Fruit fly (Drosophila melanogaster) whole organism, embryonic: ENCODE results near the gene RpL37-1.

Experiments
- BEAF-32 ChIP-seq: fragments of 200-800 bp; sonication (Bioruptor generic); optimal IDR thresholded peaks from 3 replicates; lab custom pipeline; 2017; ENCODE audit warnings: missing biosample characterization, missing genetic modification characterization, mild to moderate bottlenecking, moderate library complexity, missing genetic modification reagents
- Bteb2 ChIP-seq: fragments of 200-800 bp; sonication (Bioruptor generic); optimal IDR thresholded peaks from 2 replicates; lab custom pipeline; 2016; ENCODE audit warnings: missing biosample characterization, missing genetic modification characterization
- CG10147 ChIP-seq: fragments of 200-800 bp; sonication (Bioruptor generic); optimal IDR thresholded peaks from 2 replicates; lab custom pipeline; 2019; ENCODE audit warnings: missing biosample characterization, mild to moderate bottlenecking, missing genetic modification characterization, moderate library complexity
- CG1024 ChIP-seq: fragments of 200-800 bp; sonication (Bioruptor generic); IDR thresholded peaks from 2 replicates; pipeline ENCODE4 v1.3.6; 2022; ENCODE audit warnings: missing biosample characterization, missing genetic modification characterization
- CG10267 ChIP-seq: fragments of 200-800 bp; sonication (Bioruptor generic); optimal IDR thresholded peaks from 2 replicates; lab custom pipeline; 2018; ENCODE audit warnings: missing biosample characterization, mild to moderate bottlenecking, missing genetic modification characterization, moderate library complexity
- CG11695 ChIP-seq: fragments of 200-800 bp; sonication (Bioruptor generic); IDR thresholded peaks from 3 replicates; pipeline ENCODE4 v1.3.6; 2022; ENCODE audit warnings: missing biosample characterization, missing genetic modification characterization
- CG11723 ChIP-seq: fragments of 200-800 bp; sonication (Bioruptor generic); optimal IDR thresholded peaks from 2 replicates; lab custom pipeline; 2017; ENCODE audit warnings: missing biosample characterization, mild to moderate bottlenecking, missing genetic modification characterization
- CG12219 ChIP-seq: fragments of 200-800 bp; sonication (Bioruptor generic); optimal IDR thresholded peaks from 3 replicates; lab custom pipeline; 2018; ENCODE audit warnings: missing biosample characterization, mild to moderate bottlenecking, missing genetic modification characterization
- CG14667 ChIP-seq: fragments of 200-800 bp; sonication (Bioruptor generic); IDR thresholded peaks from 2 replicates; pipeline ENCODE4 v1.3.6; 2022; ENCODE audit warnings: missing biosample characterization, missing genetic modification characterization
- CG15269 ChIP-seq: fragments of 200-800 bp; sonication (Bioruptor generic); optimal IDR thresholded peaks from 2 replicates; lab custom pipeline; 2018; ENCODE audit warnings: missing biosample characterization, mild to moderate bottlenecking, missing genetic modification characterization, moderate library complexity
- CG15479 ChIP-seq: fragments of 200-800 bp; sonication (Bioruptor generic); optimal IDR thresholded peaks from 3 replicates; lab custom pipeline; 2019; ENCODE audit warnings: missing biosample characterization, mild to moderate bottlenecking, missing genetic modification characterization, moderate library complexity
- CG16779 ChIP-seq: fragments of 200-800 bp; sonication (Bioruptor generic); IDR thresholded peaks from 2 replicates; pipeline ENCODE4 v1.3.6; 2022; ENCODE audit warnings: missing biosample characterization, missing genetic modification characterization
- CG17359 ChIP-seq: fragments of 200-800 bp; sonication (Bioruptor generic); optimal IDR thresholded peaks from 3 replicates; lab custom pipeline; 2018; ENCODE audit warnings: missing biosample characterization, mild to moderate bottlenecking, missing genetic modification characterization, moderate library complexity
- CG17612 ChIP-seq: fragments of 200-800 bp; sonication (Bioruptor generic); IDR thresholded peaks from 2 replicates; pipeline ENCODE4 v1.3.6; 2022; ENCODE audit warnings: missing biosample characterization, missing genetic modification characterization
- CG2678 ChIP-seq: fragments of 200-800 bp; sonication (Bioruptor generic); optimal IDR thresholded peaks from 3 replicates; lab custom pipeline; 2019; ENCODE audit warnings: missing biosample characterization, mild to moderate bottlenecking, missing genetic modification characterization, moderate library complexity
- CG32772 ChIP-seq: fragments of 200-800 bp; sonication (Bioruptor generic); IDR thresholded peaks from 2 replicates; pipeline ENCODE4 v1.3.6; 2022; ENCODE audit warnings: missing biosample characterization, missing genetic modification characterization
- CG33557 ChIP-seq: fragments of 200-800 bp; sonication (Bioruptor generic); optimal IDR thresholded peaks from 2 replicates; lab custom pipeline; 2019; ENCODE audit warnings: missing biosample characterization, mild to moderate bottlenecking, missing genetic modification characterization, moderate library complexity
- CG4282 ChIP-seq: fragments of 200-800 bp; sonication (Bioruptor generic); optimal IDR thresholded peaks from 2 replicates; lab custom pipeline; 2016; ENCODE audit warnings: missing biosample characterization, missing genetic modification characterization
- CG5180 ChIP-seq: fragments of 200-800 bp; sonication (Bioruptor generic); optimal IDR thresholded peaks from 3 replicates; lab custom pipeline; 2017; ENCODE audit warnings: missing biosample characterization, missing genetic modification characterization, mild to moderate bottlenecking, moderate library complexity, missing genetic modification reagents
- CG6254 ChIP-seq: fragments of 200-800 bp; sonication (Bioruptor generic); optimal IDR thresholded peaks from 3 replicates; lab custom pipeline; 2017; ENCODE audit warnings: mild to moderate bottlenecking, missing biosample characterization, missing genetic modification reagents, missing genetic modification characterization
- CG6813 ChIP-seq: fragments of 200-800 bp; sonication (Bioruptor generic); optimal IDR thresholded peaks from 2 replicates; lab custom pipeline; 2017; ENCODE audit warnings: missing biosample characterization, missing genetic modification characterization, mild to moderate bottlenecking, moderate library complexity, missing genetic modification reagents
- CG7271 ChIP-seq: fragments of 200-800 bp; sonication (Bioruptor generic); optimal IDR thresholded peaks from 2 replicates; lab custom pipeline; 2018; ENCODE audit warnings: missing biosample characterization, mild to moderate bottlenecking, missing genetic modification characterization, moderate library complexity
- CG7357 ChIP-seq: fragments of 200-800 bp; sonication (Bioruptor generic); IDR thresholded peaks from 3 replicates; pipeline ENCODE4 v1.3.6; 2022; ENCODE audit warnings: missing biosample characterization, missing genetic modification characterization
- Deaf1 ChIP-seq: fragments of 200-800 bp; optimal IDR thresholded peaks from 3 replicates; lab custom pipeline; 2019; ENCODE audit warnings: missing biosample characterization, mild to moderate bottlenecking, missing genetic modification characterization, moderate library complexity
- HmgD ChIP-seq: fragments of 200-800 bp; sonication (Bioruptor generic); optimal IDR thresholded peaks from 3 replicates; lab custom pipeline; 2016; ENCODE audit warnings: missing biosample characterization, missing genetic modification characterization
- Med ChIP-seq: fragments of 200-800 bp; sonication (Bioruptor generic); peaks from one replicate; lab custom pipeline; 2016; ENCODE audit warnings: missing biosample characterization, missing genetic modification characterization, mild to moderate bottlenecking, inconsistent platforms, moderate library complexity
- Meics ChIP-seq: fragments of 200-800 bp; sonication (Bioruptor generic); optimal IDR thresholded peaks from 2 replicates; lab custom pipeline; 2017; ENCODE audit warnings: missing biosample characterization, mild to moderate bottlenecking, missing genetic modification characterization
- NC2β ChIP-seq: fragments of 200-800 bp; sonication (Bioruptor generic); optimal IDR thresholded peaks from 2 replicates; lab custom pipeline; 2016; ENCODE audit warnings: missing biosample characterization, missing genetic modification characterization
- Neu2 ChIP-seq: fragments of 200-800 bp; sonication (Bioruptor generic); optimal IDR thresholded peaks from 3 replicates; lab custom pipeline; 2016; ENCODE audit warnings: missing biosample characterization, missing genetic modification characterization, borderline replicate concordance
- Optix ChIP-seq: fragments of 200-800 bp; sonication (Bioruptor generic); IDR thresholded peaks from 3 replicates; pipeline ENCODE4 v1.3.6; 2022; ENCODE audit warnings: missing biosample characterization, missing genetic modification characterization
- Rx ChIP-seq: fragments of 200-800 bp; sonication (Bioruptor generic); IDR thresholded peaks from 2 replicates; pipeline ENCODE4 v1.3.6; 2022; ENCODE audit warnings: missing biosample characterization, missing genetic modification characterization
- Side ChIP-seq: fragments of 200-800 bp; sonication (Bioruptor generic); optimal IDR thresholded peaks from 2 replicates; lab custom pipeline; 2016; ENCODE audit warnings: missing biosample characterization, missing genetic modification characterization
- Sry-β ChIP-seq: fragments of 200-800 bp; sonication (Bioruptor generic); optimal IDR thresholded peaks from 2 replicates; lab custom pipeline; 2018; ENCODE audit warnings: missing biosample characterization, mild to moderate bottlenecking, missing genetic modification characterization, moderate library complexity
- Sry-δ ChIP-seq: fragments of 200-800 bp; sonication (Bioruptor generic); optimal IDR thresholded peaks from 2 replicates; lab custom pipeline; 2016; ENCODE audit warnings: missing biosample characterization, missing genetic modification characterization
- ab ChIP-seq: fragments of 200-800 bp; sonication (Bioruptor generic); optimal IDR thresholded peaks from 2 replicates; lab custom pipeline; 2016; ENCODE audit warnings: missing biosample characterization, missing genetic modification characterization
- bsh ChIP-seq, 2 experiments: fragments of 200-800 bp; sonication (Bioruptor generic); optimal IDR thresholded peaks; 2 replicates each; lab custom pipeline; 2017 to 2018; ENCODE audit warnings: mild to moderate bottlenecking in 2 of 2, missing biosample characterization in 2 of 2, missing genetic modification characterization in 2 of 2, moderate library complexity in 1 of 2
- cas ChIP-seq: fragments of 200-800 bp; sonication (Bioruptor generic); IDR thresholded peaks from 2 replicates; pipeline ENCODE4 v1.3.6; 2022; ENCODE audit warnings: missing biosample characterization, missing genetic modification characterization
- cato ChIP-seq: fragments of 200-800 bp; sonication (Bioruptor generic); optimal IDR thresholded peaks from 2 replicates; lab custom pipeline; 2016; ENCODE audit warnings: missing biosample characterization, missing genetic modification characterization, borderline replicate concordance
- dati ChIP-seq: fragments of 200-800 bp; sonication (Bioruptor generic); IDR thresholded peaks from 2 replicates; pipeline ENCODE4 v1.3.6; 2022; ENCODE audit warnings: missing biosample characterization, missing genetic modification characterization
- disco-r ChIP-seq: fragments of 200-800 bp; sonication (Bioruptor generic); optimal IDR thresholded peaks from 2 replicates; lab custom pipeline; 2016; ENCODE audit warnings: missing biosample characterization, missing genetic modification characterization
- eve ChIP-seq, 2 experiments: fragments of >200 bp; optimal IDR thresholded peaks; 2 replicates each; lab custom pipeline; 2017; ENCODE audit warnings: missing biosample characterization in 2 of 2, missing genetic modification characterization in 2 of 2
- ewg ChIP-seq: fragments of 200-800 bp; sonication (Bioruptor generic); optimal IDR thresholded peaks from 3 replicates; lab custom pipeline; 2017; ENCODE audit warnings: mild to moderate bottlenecking, missing biosample characterization, missing genetic modification reagents, missing genetic modification characterization
- gce ChIP-seq: fragments of 200-800 bp; sonication (Bioruptor generic); IDR thresholded peaks from 3 replicates; pipeline ENCODE4 v1.3.6; 2022; ENCODE audit warnings: missing biosample characterization, missing genetic modification characterization
- gfzf ChIP-seq: fragments of 200-800 bp; sonication (Bioruptor generic); optimal IDR thresholded peaks from 2 replicates; lab custom pipeline; 2016; ENCODE audit warnings: missing biosample characterization, mild to moderate bottlenecking, missing genetic modification characterization, moderate library complexity
- gsb ChIP-seq: fragments of 200-800 bp; sonication (Bioruptor generic); IDR thresholded peaks from 2 replicates; pipeline ENCODE4 v1.3.6; 2022; ENCODE audit warnings: missing biosample characterization, missing genetic modification characterization
- ind ChIP-seq: fragments of 200-800 bp; sonication (Bioruptor generic); optimal IDR thresholded peaks from 3 replicates; lab custom pipeline; 2016; ENCODE audit warnings: missing biosample characterization, missing genetic modification characterization
- nerfin-1 ChIP-seq: fragments of 200-800 bp; sonication (Bioruptor generic); optimal IDR thresholded peaks from 3 replicates; lab custom pipeline; 2019; ENCODE audit warnings: missing biosample characterization, mild to moderate bottlenecking, missing genetic modification characterization, moderate library complexity
- p53 ChIP-seq: fragments of 200-800 bp; sonication (Bioruptor generic); optimal IDR thresholded peaks from 2 replicates; lab custom pipeline; 2016; ENCODE audit warnings: missing biosample characterization, missing genetic modification characterization
- pho ChIP-seq: fragments of 200-800 bp; sonication (Bioruptor generic); optimal IDR thresholded peaks from 2 replicates; lab custom pipeline; 2016; ENCODE audit warnings: missing biosample characterization, missing genetic modification characterization
- sens-2 ChIP-seq: fragments of 200-800 bp; sonication (Bioruptor generic); IDR thresholded peaks from 2 replicates; pipeline ENCODE4 v1.3.6; 2022; ENCODE audit warnings: missing biosample characterization, missing genetic modification characterization
- sqz ChIP-seq: fragments of 200-800 bp; sonication (Bioruptor generic); optimal IDR thresholded peaks from 3 replicates; lab custom pipeline; 2018; ENCODE audit warnings: missing biosample characterization, mild to moderate bottlenecking, missing genetic modification characterization

The RpL37-1 gene

dm6 chrX:15089146-15089698, 49.9 kb downstream of the RpL37-1 start, which contains the start of gene Rab3-GEF (continued):
- TF ChIP-seq Sry-δ (GFP tag; lab: Kevin White, UChicago) (peak; percentile 14), CG5180 (GFP tag; lab: Kevin White, UChicago) (peak; percentile 26), CG6813 (GFP tag; lab: Kevin White, UChicago) (no peak), sens-2 (GFP tag; lab: Robert Waterston, UW) (no peak), Neu2 (GFP tag; lab: Kevin White, UChicago) (no peak), CG17612 (GFP tag; lab: Robert Waterston, UW) (no peak), Bteb2 (GFP tag; lab: Kevin White, UChicago) (no peak), CG15479 (peak; percentile 49), dati (no peak), BEAF-32 (GFP tag; lab: Kevin White, UChicago) (peak; percentile 18), Optix (GFP tag; lab: Robert Waterston, UW) (no peak), NC2β (GFP tag; lab: Kevin White, UChicago) (no peak), ewg (peak; percentile 92), CG14667 (GFP tag; lab: Robert Waterston, UW) (no peak), CG2678 (tag; lab: Kevin White, UChicago) (no peak), CG7357 (no peak), CG17359 (tag; lab: Kevin White, UChicago) (no peak), HmgD (GFP tag; lab: Kevin White, UChicago) (no peak), Meics (GFP tag; lab: Kevin White, UChicago) (no peak), p53 (GFP tag; lab: Kevin White, UChicago) (peak; percentile 94), Rx (GFP tag; lab: Robert Waterston, UW) (no peak), CG11695 (no peak), cato (GFP tag; lab: Kevin White, UChicago) (no peak), CG32772 (GFP tag; lab: Robert Waterston, UW) (no peak), disco-r (GFP tag; lab: Kevin White, UChicago) (no peak), gsb (no peak), cas (GFP tag; lab: Robert Waterston, UW) (no peak), bsh (GFP tag; optimal IDR thresholded peaks at IDR 0.05; lab: Kevin White, UChicago) (no peak), ind (no peak), CG11723 (GFP tag; lab: Kevin White, UChicago) (no peak), CG1024 (GFP tag; lab: Robert Waterston, UW) (no peak), CG7271 (tag; lab: Kevin White, UChicago) (no peak), CG6254 (GFP tag; lab: Kevin White, UChicago) (no peak), Med (GFP tag; lab: Kevin White, UChicago) (peak; percentile 19), Deaf1 (tag; lab: Kevin White, UChicago) (peak; percentile 95), CG15269 (tag; lab: Kevin White, UChicago) (no peak), gfzf (GFP tag; lab: Kevin White, UChicago) (no peak), ab (GFP tag; lab: Kevin White, UChicago) (no peak), CG10147 (GFP tag; lab: Kevin White, UChicago) (no peak), eve (GFP tag; optimal IDR thresholded peaks at IDR 0.05; lab: Kevin White, UChicago) (no peak), Side (GFP tag; lab: Kevin White, UChicago) (no peak), gce (GFP tag; lab: Robert Waterston, UW) (no peak), CG10267 (tag; lab: Kevin White, UChicago) (no peak), sqz (no peak), CG16779 (peak; percentile 64; the same call in 1 of the 2 replicates), nerfin-1 (peak; percentile 93), pho (GFP tag; lab: Kevin White, UChicago) (no peak), Sry-β (GFP tag; lab: Kevin White, UChicago) (peak; percentile 64), CG12219 (GFP tag; lab: Kevin White, UChicago) (no peak), CG33557 (no peak), CG4282 (GFP tag; lab: Kevin White, UChicago) (no peak)
